Worm (Caenorhabditis elegans) whole organism, L4/young adult: ENCODE measurements around the gene F48G7.12.

Experiments used
- dao-5 ChIP-seq: sonication (generic microtip); optimal IDR thresholded peaks from 2 replicates; lab custom pipeline; 2016; ENCODE audit warnings: missing genotype, missing genetic modification characterization, moderate library complexity, missing compliant biosample characterization
- him-1 ChIP-seq: sonication (generic microtip); optimal IDR thresholded peaks from 2 replicates; lab custom pipeline; 2016; ENCODE audit warnings: missing genotype, missing genetic modification reagents, missing genetic modification characterization, missing compliant biosample characterization

ce11 chrV:619054-619453 is 27.0 kb downstream of the F48G7.12 start, which contains the start of gene F48G7.4:
- TF ChIP-seq dao-5 (tag; lab: Kevin White, UChicago) (no peak), him-1 (tag; lab: Kevin White, UChicago) (no peak)
